Fruit fly (Drosophila melanogaster) whole organism, embryonic: ENCODE results near the gene CG6168.

ENCODE experiments used
- ATbp ChIP-seq: fragments of 200-800 bp; sonication (Bioruptor generic); optimal IDR thresholded peaks from 2 replicates; lab custom pipeline; 2017; ENCODE audit warnings: missing biosample characterization, mild to moderate bottlenecking, missing genetic modification characterization, missing genetic modification reagents
- B-H2 ChIP-seq: fragments of 200-800 bp; sonication (Bioruptor generic); optimal IDR thresholded peaks from 2 replicates; lab custom pipeline; 2018; ENCODE audit warnings: missing biosample characterization, mild to moderate bottlenecking, missing genetic modification characterization
- Blimp-1 ChIP-seq: fragments of 200-800 bp; sonication (Bioruptor generic); optimal IDR thresholded peaks from 3 replicates; lab custom pipeline; 2018; ENCODE audit warnings: missing biosample characterization, missing genetic modification characterization, mild to moderate bottlenecking, moderate library complexity, missing genetic modification reagents
- CG12104 ChIP-seq: fragments of 200-800 bp; sonication (Bioruptor generic); optimal IDR thresholded peaks from 3 replicates; lab custom pipeline; 2016; ENCODE audit warnings: missing biosample characterization, missing genetic modification characterization
- CG12942 ChIP-seq: fragments of 200-800 bp; sonication (Bioruptor generic); optimal IDR thresholded peaks from 3 replicates; lab custom pipeline; 2016; ENCODE audit warnings: missing biosample characterization, missing genetic modification characterization
- CG13296 ChIP-seq: fragments of 200-800 bp; sonication (Bioruptor generic); optimal IDR thresholded peaks from 3 replicates; lab custom pipeline; 2018; ENCODE audit warnings: missing biosample characterization, mild to moderate bottlenecking, missing genetic modification characterization
- CG17568 ChIP-seq: fragments of 200-800 bp; sonication (Bioruptor generic); optimal IDR thresholded peaks from 2 replicates; lab custom pipeline; 2018; ENCODE audit warnings: missing biosample characterization, mild to moderate bottlenecking, missing genetic modification characterization, moderate library complexity
- CG18262 ChIP-seq: fragments of 200-800 bp; optimal IDR thresholded peaks from 3 replicates; lab custom pipeline; 2019; ENCODE audit warnings: missing biosample characterization, mild to moderate bottlenecking, missing genetic modification characterization, moderate library complexity
- CG1832 ChIP-seq: fragments of 200-800 bp; sonication (Bioruptor generic); optimal IDR thresholded peaks from 2 replicates; lab custom pipeline; 2017; ENCODE audit warnings: missing biosample characterization, mild to moderate bottlenecking, missing genetic modification characterization, inconsistent platforms
- CG2202 ChIP-seq: fragments of 200-800 bp; sonication (Bioruptor generic); optimal IDR thresholded peaks from 2 replicates; lab custom pipeline; 2018; ENCODE audit warnings: missing biosample characterization, mild to moderate bottlenecking, missing genetic modification characterization
- CG31224 ChIP-seq: fragments of 200-800 bp; sonication (Bioruptor generic); IDR thresholded peaks from 2 replicates; pipeline ENCODE4 v1.3.6; 2022; ENCODE audit warnings: missing biosample characterization, missing genetic modification characterization
- CG3726 ChIP-seq: fragments of 200-800 bp; sonication (Bioruptor generic); IDR thresholded peaks from 3 replicates; pipeline ENCODE4, ENCODE4 v1.3.6; 2022; ENCODE audit warnings: missing biosample characterization, missing genetic modification characterization
- CG4404 ChIP-seq: fragments of 200-800 bp; sonication (Bioruptor generic); IDR thresholded peaks from 2 replicates; pipeline ENCODE4 v1.3.6; 2022; ENCODE audit warnings: missing biosample characterization, missing genetic modification characterization
- CG6854 ChIP-seq: fragments of 200-800 bp; sonication (Bioruptor generic); optimal IDR thresholded peaks from 3 replicates; lab custom pipeline; 2017; ENCODE audit warnings: missing biosample characterization, mild to moderate bottlenecking, missing genetic modification characterization
- CG7271 ChIP-seq: fragments of 200-800 bp; sonication (Bioruptor generic); optimal IDR thresholded peaks from 2 replicates; lab custom pipeline; 2018; ENCODE audit warnings: missing biosample characterization, mild to moderate bottlenecking, missing genetic modification characterization, moderate library complexity
- CG7556 ChIP-seq: fragments of 200-800 bp; sonication (Bioruptor generic); optimal IDR thresholded peaks from 2 replicates; lab custom pipeline; 2017; ENCODE audit warnings: missing biosample characterization, mild to moderate bottlenecking, missing genetic modification characterization
- CG7786 ChIP-seq: fragments of 200-800 bp; sonication (Bioruptor generic); optimal IDR thresholded peaks from 2 replicates; lab custom pipeline; 2016; ENCODE audit warnings: missing biosample characterization, missing genetic modification characterization
- CG7928 ChIP-seq: fragments of 200-800 bp; sonication (Bioruptor generic); optimal IDR thresholded peaks from 2 replicates; lab custom pipeline; 2017; ENCODE audit warnings: missing biosample characterization, mild to moderate bottlenecking, missing genetic modification characterization
- CG7987 ChIP-seq: fragments of 200-800 bp; sonication (Bioruptor generic); optimal IDR thresholded peaks from 2 replicates; lab custom pipeline; 2018; ENCODE audit warnings: missing biosample characterization, mild to moderate bottlenecking, missing genetic modification characterization, moderate library complexity
- CG9609 ChIP-seq: fragments of 200-800 bp; sonication (Bioruptor generic); optimal IDR thresholded peaks from 3 replicates; lab custom pipeline; 2016; ENCODE audit warnings: missing biosample characterization, missing genetic modification characterization
- CG9727 ChIP-seq: fragments of 200-800 bp; sonication (Bioruptor generic); optimal IDR thresholded peaks from 3 replicates; lab custom pipeline; 2017; ENCODE audit warnings: missing biosample characterization, mild to moderate bottlenecking, missing genetic modification characterization
- CG9817 ChIP-seq: fragments of 200-800 bp; sonication (Bioruptor generic); optimal IDR thresholded peaks from 2 replicates; lab custom pipeline; 2018; ENCODE audit warnings: missing biosample characterization, mild to moderate bottlenecking, missing genetic modification characterization, moderate library complexity
- Chrac-16 ChIP-seq: fragments of 200-800 bp; sonication (Bioruptor generic); optimal IDR thresholded peaks from 3 replicates; lab custom pipeline; 2016; ENCODE audit warnings: missing biosample characterization, missing genetic modification characterization
- Deaf1 ChIP-seq: fragments of 200-800 bp; optimal IDR thresholded peaks from 3 replicates; lab custom pipeline; 2019; ENCODE audit warnings: missing biosample characterization, mild to moderate bottlenecking, missing genetic modification characterization, moderate library complexity
- Dref ChIP-seq: fragments of 200-800 bp; sonication (Bioruptor generic); IDR thresholded peaks from 2 replicates; pipeline ENCODE4 v1.3.6; 2022; ENCODE audit warnings: missing biosample characterization, missing genetic modification characterization
- Drgx ChIP-seq: fragments of 200-800 bp; sonication (Bioruptor generic); IDR thresholded peaks from 2 replicates; pipeline ENCODE4 v1.3.6; 2022; ENCODE audit warnings: missing biosample characterization, missing genetic modification characterization
- E2f1 ChIP-seq: fragments of 200-800 bp; sonication (Bioruptor generic); IDR thresholded peaks from 2 replicates; pipeline ENCODE4 v1.3.6; 2022; ENCODE audit warnings: missing biosample characterization, missing genetic modification characterization
- Hey ChIP-seq: fragments of 200-800 bp; sonication (Bioruptor generic); optimal IDR thresholded peaks from 3 replicates; lab custom pipeline; 2018; ENCODE audit warnings: missing biosample characterization, mild to moderate bottlenecking, missing genetic modification characterization
- Oaz ChIP-seq: fragments of 200-800 bp; sonication (Bioruptor generic); IDR thresholded peaks from 2 replicates; pipeline ENCODE4 v1.3.6; 2022; ENCODE audit warnings: missing biosample characterization, missing genetic modification characterization
- Stat92E ChIP-seq, 3 experiments: fragments of >200 bp in 2 of 3; fragments of 200-800 bp in 1 of 3; sonication (Bioruptor generic) in 1 of 3; optimal IDR thresholded peaks; 2 replicates each; lab custom pipeline; 2017 to 2019; ENCODE audit warnings: missing biosample characterization in 3 of 3, missing genetic modification characterization in 3 of 3, mild to moderate bottlenecking in 1 of 3, moderate library complexity in 1 of 3
- Xrp1 ChIP-seq: fragments of 200-800 bp; sonication (Bioruptor generic); IDR thresholded peaks from 2 replicates; pipeline ENCODE4 v1.3.6; 2022; ENCODE audit warnings: missing biosample characterization, missing genetic modification characterization
- YL-1 ChIP-seq: fragments of 200-800 bp; sonication (Bioruptor generic); optimal IDR thresholded peaks from 3 replicates; lab custom pipeline; 2017; ENCODE audit warnings: missing biosample characterization, mild to moderate bottlenecking, missing genetic modification characterization
- amos ChIP-seq: fragments of 200-800 bp; sonication (Bioruptor generic); IDR thresholded peaks from 2 replicates; pipeline ENCODE4 v1.3.6; 2022; ENCODE audit warnings: missing biosample characterization, missing genetic modification characterization; ENCODE audit not compliant: partially characterized antibody
- br ChIP-seq: fragments of >200 bp; optimal IDR thresholded peaks from 2 replicates; lab custom pipeline; 2017
- cato ChIP-seq: fragments of 200-800 bp; sonication (Bioruptor generic); optimal IDR thresholded peaks from 2 replicates; lab custom pipeline; 2016; ENCODE audit warnings: missing biosample characterization, missing genetic modification characterization, borderline replicate concordance
- chm ChIP-seq: fragments of 200-800 bp; sonication (Bioruptor generic); IDR thresholded peaks from 2 replicates; pipeline ENCODE4 v1.3.6; 2022; ENCODE audit warnings: missing biosample characterization, missing genetic modification characterization
- dpn ChIP-seq, 2 experiments: fragments of 200-800 bp; sonication (Bioruptor generic); optimal IDR thresholded peaks; 3 replicates each; lab custom pipeline; 2016; ENCODE audit warnings: missing biosample characterization in 2 of 2, missing genetic modification characterization in 2 of 2
- dysf ChIP-seq: fragments of 200-800 bp; sonication (Bioruptor generic); IDR thresholded peaks from 3 replicates; pipeline ENCODE4 v1.3.6; 2022; ENCODE audit warnings: missing biosample characterization, missing genetic modification characterization
- ewg ChIP-seq: fragments of 200-800 bp; sonication (Bioruptor generic); optimal IDR thresholded peaks from 3 replicates; lab custom pipeline; 2017; ENCODE audit warnings: mild to moderate bottlenecking, missing biosample characterization, missing genetic modification reagents, missing genetic modification characterization
- fru ChIP-seq: fragments of >200 bp; optimal IDR thresholded peaks from 2 replicates; lab custom pipeline; 2017
- gt ChIP-seq: fragments of 200-800 bp; sonication (Bioruptor generic); IDR thresholded peaks from 2 replicates; pipeline ENCODE4 v1.3.6; 2022; ENCODE audit warnings: missing biosample characterization, missing genetic modification characterization
- ind ChIP-seq: fragments of 200-800 bp; sonication (Bioruptor generic); optimal IDR thresholded peaks from 3 replicates; lab custom pipeline; 2016; ENCODE audit warnings: missing biosample characterization, missing genetic modification characterization
- nerfin-2 ChIP-seq: fragments of 200-800 bp; sonication (Bioruptor generic); IDR thresholded peaks from 2 replicates; pipeline ENCODE4 v1.3.6; 2022; ENCODE audit warnings: missing biosample characterization, missing genetic modification characterization; ENCODE audit not compliant: partially characterized antibody
- nmo ChIP-seq: fragments of 200-800 bp; sonication (Bioruptor generic); optimal IDR thresholded peaks from 2 replicates; lab custom pipeline; 2018; ENCODE audit warnings: missing biosample characterization, mild to moderate bottlenecking, missing genetic modification characterization, moderate library complexity
- pb ChIP-seq: fragments of 200-800 bp; sonication (Bioruptor generic); optimal IDR thresholded peaks from 3 replicates; lab custom pipeline; 2016; ENCODE audit warnings: missing biosample characterization, missing genetic modification characterization
- sens-2 ChIP-seq: fragments of 200-800 bp; sonication (Bioruptor generic); IDR thresholded peaks from 2 replicates; pipeline ENCODE4 v1.3.6; 2022; ENCODE audit warnings: missing biosample characterization, missing genetic modification characterization
- sr ChIP-seq: fragments of 200-800 bp; sonication (Bioruptor generic); IDR thresholded peaks from 3 replicates; pipeline ENCODE4 v1.3.6; 2022; ENCODE audit warnings: missing biosample characterization, missing genetic modification characterization
- tap ChIP-seq: fragments of 200-800 bp; optimal IDR thresholded peaks from 3 replicates; lab custom pipeline; 2019; ENCODE audit warnings: missing biosample characterization, mild to moderate bottlenecking, missing genetic modification characterization, moderate library complexity
- z ChIP-seq: fragments of 200-800 bp; sonication (Bioruptor generic); IDR thresholded peaks from 3 replicates; pipeline ENCODE4 v1.3.6; 2022; ENCODE audit warnings: missing biosample characterization, missing genetic modification characterization

Gene CG6168

dm6 chr3L:11350680-11351665, 29.5 kb upstream of the CG6168 start (continued):
- TF ChIP-seq CG17568 (GFP tag; lab: Kevin White, UChicago) = no peak
- peak; percentile 4 for TF ChIP-seq CG7987 (GFP tag; lab: Kevin White, UChicago)
- TF ChIP-seq CG7556 (GFP tag; lab: Kevin White, UChicago) = peak; percentile 57
- TF ChIP-seq Chrac-16 = peak; percentile 54
- no peak for TF ChIP-seq pb (GFP tag; lab: Kevin White, UChicago)
- no peak for TF ChIP-seq Hey (tag; lab: Kevin White, UChicago)
- peak; percentile 3 to 37 for TF ChIP-seq dpn (GFP tag; optimal IDR thresholded peaks at IDR 0.05; lab: Kevin White, UChicago)
- TF ChIP-seq CG12942 (GFP tag; lab: Kevin White, UChicago) = peak; percentile 21
- peak; percentile 42 for TF ChIP-seq B-H2 (GFP tag; lab: Kevin White, UChicago)
- no peak for TF ChIP-seq Stat92E (GFP tag; optimal IDR thresholded peaks at IDR 0.05; lab: Kevin White, UChicago)
- no peak for TF ChIP-seq ewg (GFP tag; lab: Kevin White, UChicago)
- TF ChIP-seq nerfin-2 (GFP tag; lab: Robert Waterston, UW) = no peak
- no peak for TF ChIP-seq gt
- TF ChIP-seq CG18262 (tag; lab: Kevin White, UChicago) = peak; percentile 84
- TF ChIP-seq CG7786 (GFP tag; lab: Kevin White, UChicago) = peak; percentile 52
- TF ChIP-seq CG9727 = peak; percentile 77
- TF ChIP-seq CG31224 (GFP tag; lab: Robert Waterston, UW) = no peak
- TF ChIP-seq br (lab: Kevin White, UChicago) = no peak
- no peak; the same call in 1 of the 2 replicates for TF ChIP-seq sens-2 (GFP tag; lab: Robert Waterston, UW)
- TF ChIP-seq Oaz (GFP tag; lab: Robert Waterston, UW) = no peak
- no peak for TF ChIP-seq CG4404 (GFP tag; lab: Robert Waterston, UW)
- TF ChIP-seq chm (GFP tag; lab: Robert Waterston, UW) = peak; percentile 69
- TF ChIP-seq E2f1 (GFP tag; lab: Robert Waterston, UW) = 0 out of 2 replicates have a peak, but pooled peaks have one; percentile 16
- TF ChIP-seq Deaf1 = peak; percentile 26
- TF ChIP-seq fru (lab: Kevin White, UChicago) = no peak
- no peak for TF ChIP-seq CG6854 (GFP tag; lab: Kevin White, UChicago)
- TF ChIP-seq ind (GFP tag; lab: Kevin White, UChicago) = peak; percentile 38
- TF ChIP-seq CG2202 (tag; lab: Kevin White, UChicago) = no peak
- peak; percentile 52 for TF ChIP-seq CG12104 (GFP tag; lab: Kevin White, UChicago)
- TF ChIP-seq cato = no peak
- no peak; the same call in 1 of the 2 replicates for TF ChIP-seq amos (GFP tag; lab: Robert Waterston, UW)
- peak; percentile 43 for TF ChIP-seq tap
- peak; percentile 27; the same call in 1 of the 3 replicates for TF ChIP-seq sr (GFP tag; lab: Robert Waterston, UW)
- TF ChIP-seq Drgx (GFP tag; lab: Robert Waterston, UW) = peak; percentile 81
- TF ChIP-seq dysf = 0 out of 3 replicates have a peak, but pooled peaks have one; percentile 20
- TF ChIP-seq YL-1 (GFP tag; lab: Kevin White, UChicago) = no peak
- peak; percentile 92 for TF ChIP-seq CG7928 (GFP tag; lab: Kevin White, UChicago)
- TF ChIP-seq CG3726 (GFP tag; lab: Robert Waterston, UW) = no peak
- peak; percentile 35 for TF ChIP-seq Blimp-1 (GFP tag; lab: Kevin White, UChicago)
- TF ChIP-seq CG9609 (GFP tag; lab: Kevin White, UChicago) = peak; percentile 12
- peak; percentile 87 for TF ChIP-seq nmo (GFP tag; lab: Kevin White, UChicago)
- TF ChIP-seq z = no peak
- TF ChIP-seq Dref = no peak
- peak; percentile 13 for TF ChIP-seq CG13296 (GFP tag; lab: Kevin White, UChicago)
- TF ChIP-seq CG9817 (tag; lab: Kevin White, UChicago) = peak; percentile 12
- TF ChIP-seq CG1832 = no peak
- TF ChIP-seq ATbp = no peak
- TF ChIP-seq Xrp1 = no peak
- TF ChIP-seq CG7271 = peak; percentile 12
